Fruit fly (Drosophila melanogaster): Measurements from ENCODE around the gene Hsp110.

DNA sequence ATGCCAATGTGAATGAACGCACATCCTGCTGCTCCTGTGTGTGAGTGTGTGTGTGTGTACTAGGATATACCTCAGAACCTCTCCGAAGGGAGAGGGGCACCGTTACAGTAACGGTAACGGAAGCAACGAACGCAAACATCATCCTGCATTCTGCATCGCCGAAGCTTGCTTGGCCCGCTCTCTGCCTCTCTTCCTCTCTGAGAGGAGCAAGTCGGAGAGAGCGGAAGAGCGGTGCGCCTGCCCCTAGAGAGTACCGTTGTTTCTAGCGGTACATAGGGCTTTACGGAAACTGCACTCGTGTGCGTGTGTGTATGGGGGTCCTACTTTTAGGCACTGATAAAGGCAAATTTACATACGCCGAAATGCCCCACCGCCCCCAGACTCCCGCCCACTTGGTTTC is 45.5 kb upstream of the Hsp110 start:
- no peak for TF ChIP-seq fru (GFP tag; optimal IDR thresholded peaks at IDR 0.05)
- no peak for TF ChIP-seq HLH106 (tag; optimal IDR thresholded peaks at IDR 0.05)
- TF ChIP-seq usp (GFP tag; optimal IDR thresholded peaks at IDR 0.05): no peak
- no peak for TF ChIP-seq Sp1 (GFP tag; optimal IDR thresholded peaks at IDR 0.05)
- TF ChIP-seq GATAd (GFP tag; optimal IDR thresholded peaks at IDR 0.05): no peak
- no peak for TF ChIP-seq lola (GFP tag; optimal IDR thresholded peaks at IDR 0.05)
- no peak for TF ChIP-seq br (GFP tag; optimal IDR thresholded peaks at IDR 0.05)
- no peak for TF ChIP-seq Mio (GFP tag; optimal IDR thresholded peaks at IDR 0.05)
- TF ChIP-seq OdsH (GFP tag; optimal IDR thresholded peaks at IDR 0.05): no peak
- TF ChIP-seq psq (GFP tag; optimal IDR thresholded peaks at IDR 0.05): no peak
- no peak for TF ChIP-seq Dfd (GFP tag; optimal IDR thresholded peaks at IDR 0.05)
- TF ChIP-seq h (GFP tag; optimal IDR thresholded peaks at IDR 0.05): no peak

Data from whole organism, wandering third instar larva.